Worm (Caenorhabditis elegans) whole organism, young adult: ENCODE data around the gene T22D1.17.

Experiments
- B0261.1 ChIP-seq: sonication (generic microtip); optimal IDR thresholded peaks from 2 replicates; lab custom pipeline; 2016; ENCODE audit warnings: mild to moderate bottlenecking, missing genetic modification characterization, moderate library complexity, missing compliant biosample characterization
- F39B2.1 ChIP-seq: fragments of 200-800 bp; sonication (Bioruptor generic); IDR thresholded peaks from 2 replicates; pipeline ENCODE4 v1.3.6; 2022; ENCODE audit warnings: missing genetic modification reagents, missing genetic modification characterization, missing compliant biosample characterization
- F52B5.7 ChIP-seq: sonication (generic microtip); optimal IDR thresholded peaks from 2 replicates; lab custom pipeline; 2016; ENCODE audit warnings: mild to moderate bottlenecking, missing genetic modification characterization, missing compliant biosample characterization
- F55B11.4 ChIP-seq: sonication (generic microtip); optimal IDR thresholded peaks from 2 replicates; lab custom pipeline; 2016; ENCODE audit warnings: missing compliant biosample characterization, missing genetic modification characterization, borderline replicate concordance; ENCODE audit not compliant: insufficient read depth
- F57C9.4 ChIP-seq: sonication (generic microtip); optimal IDR thresholded peaks from 2 replicates; lab custom pipeline; 2017; ENCODE audit warnings: mild to moderate bottlenecking, missing genetic modification characterization, missing compliant biosample characterization
- K11D2.4 ChIP-seq: fragments of 200-800 bp; sonication (Bioruptor generic); IDR thresholded peaks from 2 replicates; pipeline ENCODE4 v1.3.6; 2022; ENCODE audit warnings: missing genetic modification reagents, missing genetic modification characterization, missing compliant biosample characterization
- T26A5.8 ChIP-seq: sonication (generic microtip); optimal IDR thresholded peaks from 2 replicates; lab custom pipeline; 2016; ENCODE audit warnings: missing genetic modification characterization, missing compliant biosample characterization
- Y79H2A.3 ChIP-seq: fragments of 200-800 bp; sonication (Bioruptor generic); conservative IDR thresholded peaks from 2 replicates; pipeline ENCODE4 v1.3.6; 2022; ENCODE audit warnings: missing genetic modification reagents, missing genetic modification characterization, missing compliant biosample characterization
- bed-2 ChIP-seq: fragments of 200-800 bp; sonication (Bioruptor generic); IDR thresholded peaks from 2 replicates; pipeline ENCODE4 v1.3.6; 2022; ENCODE audit warnings: missing genetic modification reagents, missing genetic modification characterization, missing compliant biosample characterization
- cebp-1 ChIP-seq, 2 experiments: fragments of 200-800 bp in 1 of 2; sonication (Bioruptor generic) in 1 of 2; sonication (generic microtip) in 1 of 2; IDR thresholded peaks in 1 of 2; optimal IDR thresholded peaks in 1 of 2; 2 replicates each; pipeline versions ENCODE4 v1.3.6 to Lab custom; 2017 to 2022; ENCODE audit warnings: missing compliant biosample characterization in 2 of 2, missing genetic modification characterization in 2 of 2, mild to moderate bottlenecking in 1 of 2, missing genetic modification reagents in 1 of 2, moderate library complexity in 1 of 2
- ceh-58 ChIP-seq: fragments of 200-800 bp; sonication (Bioruptor generic); IDR thresholded peaks from 2 replicates; pipeline ENCODE4 v1.3.6; 2022; ENCODE audit warnings: missing genetic modification characterization, missing compliant biosample characterization
- efl-1 ChIP-seq: fragments of 150-350 bp; optimal IDR thresholded peaks from 2 replicates; lab custom pipeline; 2014; ENCODE audit warnings: missing biosample characterization, missing genetic modification reagents, missing genetic modification characterization
- egl-18 ChIP-seq: fragments of 200-800 bp; sonication (Bioruptor generic); IDR thresholded peaks from 2 replicates; pipeline ENCODE4 v1.3.6; 2022; ENCODE audit warnings: missing genetic modification reagents, missing genetic modification characterization, missing compliant biosample characterization
- him-1 ChIP-seq: sonication (generic microtip); optimal IDR thresholded peaks from 2 replicates; lab custom pipeline; 2016; ENCODE audit warnings: missing genotype, missing genetic modification reagents, missing genetic modification characterization, missing compliant biosample characterization
- hlh-12 ChIP-seq: sonication (generic microtip); optimal IDR thresholded peaks from 2 replicates; lab custom pipeline; 2016; ENCODE audit warnings: missing genetic modification characterization, missing compliant biosample characterization
- hlh-26 ChIP-seq: fragments of 200-800 bp; sonication (Bioruptor generic); conservative IDR thresholded peaks from 2 replicates; pipeline ENCODE4 v1.3.6; 2022; ENCODE audit warnings: missing genetic modification reagents, missing genetic modification characterization, missing compliant biosample characterization
- let-526 ChIP-seq: fragments of 200-800 bp; sonication (Bioruptor generic); IDR thresholded peaks from 2 replicates; pipeline ENCODE4 v1.3.6; 2022; ENCODE audit warnings: missing genetic modification reagents, missing genetic modification characterization, missing compliant biosample characterization
- let-607 ChIP-seq, 2 experiments: fragments of 200-800 bp in 1 of 2; sonication (Bioruptor generic) in 1 of 2; sonication (generic microtip) in 1 of 2; optimal IDR thresholded peaks; 2 replicates each; lab custom pipeline; 2016 to 2018; ENCODE audit warnings: mild to moderate bottlenecking in 2 of 2, missing compliant biosample characterization in 2 of 2, missing genetic modification characterization in 2 of 2, moderate library complexity in 2 of 2, missing genotype in 1 of 2
- lin-54 ChIP-seq: fragments of 200-800 bp; sonication (Bioruptor generic); optimal IDR thresholded peaks from 2 replicates; lab custom pipeline; 2018; ENCODE audit warnings: mild to moderate bottlenecking, missing genetic modification characterization, missing compliant biosample characterization
- madf-10 ChIP-seq: sonication (generic microtip); optimal IDR thresholded peaks from 2 replicates; lab custom pipeline; 2016; ENCODE audit warnings: mild to moderate bottlenecking, missing genetic modification characterization, missing compliant biosample characterization
- madf-6 ChIP-seq: fragments of 200-800 bp; sonication (Bioruptor generic); IDR thresholded peaks from 2 replicates; pipeline ENCODE4 v1.3.6; 2022; ENCODE audit warnings: missing genetic modification reagents, missing genetic modification characterization, missing compliant biosample characterization
- mxl-1 ChIP-seq: sonication (generic microtip); optimal IDR thresholded peaks from 2 replicates; lab custom pipeline; 2016; ENCODE audit warnings: missing genetic modification characterization, missing compliant biosample characterization
- nfyb-1 ChIP-seq: fragments of 200-800 bp; sonication (Bioruptor generic); IDR thresholded peaks from 2 replicates; pipeline ENCODE4 v1.3.6; 2022; ENCODE audit warnings: missing genetic modification reagents, missing genetic modification characterization, missing compliant biosample characterization
- pbrm-1 ChIP-seq: fragments of 200-800 bp; sonication (Bioruptor generic); IDR thresholded peaks from 2 replicates; pipeline ENCODE4 v1.3.6; 2022; ENCODE audit warnings: missing genetic modification reagents, missing genetic modification characterization, missing compliant biosample characterization
- pha-4 ChIP-seq: fragments of 150-350 bp; sonication (generic microtip); optimal IDR thresholded peaks from 2 replicates; lab custom pipeline; 2014; ENCODE audit warnings: missing biosample characterization, missing genetic modification reagents, missing genetic modification characterization
- rec-8 ChIP-seq, 2 experiments: sonication (generic microtip); optimal IDR thresholded peaks; 2 replicates each; lab custom pipeline; 2016; ENCODE audit warnings: mild to moderate bottlenecking in 2 of 2, missing genetic modification characterization in 2 of 2, missing genetic modification reagents in 2 of 2, missing genotype in 2 of 2, missing biosample characterization in 1 of 2, missing compliant biosample characterization in 1 of 2, moderate library complexity in 1 of 2
- repo-1 ChIP-seq: sonication (generic microtip); optimal IDR thresholded peaks from 2 replicates; lab custom pipeline; 2017; ENCODE audit warnings: mild to moderate bottlenecking, missing genetic modification characterization, missing compliant biosample characterization
- rpc-1 ChIP-seq, 2 experiments: fragments of 150-350 bp in 1 of 2; sonication (generic microtip) in 1 of 2; optimal IDR thresholded peaks; 2 replicates each; lab custom pipeline; 2014 to 2018; ENCODE audit warnings: missing biosample characterization in 1 of 2, missing genetic modification characterization in 1 of 2, missing genetic modification reagents in 1 of 2, missing genotype in 1 of 2
- sea-2 ChIP-seq: fragments of 200-800 bp; sonication (Bioruptor generic); IDR thresholded peaks from 2 replicates; pipeline ENCODE4 v1.3.6; 2022; ENCODE audit warnings: missing genetic modification characterization, missing compliant biosample characterization
- snpc-3.4 ChIP-seq: sonication (generic microtip); optimal IDR thresholded peaks from 2 replicates; lab custom pipeline; 2017; ENCODE audit warnings: missing genetic modification characterization, mild to moderate bottlenecking, missing compliant biosample characterization, antibody characterized with exemption, moderate library complexity, missing genotype, missing genetic modification reagents
- sptf-2 ChIP-seq: fragments of 200-800 bp; sonication (Bioruptor generic); optimal IDR thresholded peaks from 2 replicates; lab custom pipeline; 2018; ENCODE audit warnings: mild to moderate bottlenecking, missing genetic modification characterization, missing compliant biosample characterization
- tbp1 ChIP-seq: fragments of 200-800 bp; sonication (Bioruptor generic); optimal IDR thresholded peaks from 2 replicates; lab custom pipeline; 2018; ENCODE audit warnings: mild to moderate bottlenecking, missing genetic modification characterization, missing compliant biosample characterization
- tbx-9 ChIP-seq: sonication (generic microtip); optimal IDR thresholded peaks from 2 replicates; lab custom pipeline; 2016; ENCODE audit warnings: borderline replicate concordance, missing genetic modification characterization, inconsistent platforms, missing compliant biosample characterization
- zfh-2 ChIP-seq: fragments of 200-800 bp; sonication (Bioruptor generic); conservative IDR thresholded peaks from 2 replicates; pipeline ENCODE4 v1.3.6; 2022; ENCODE audit warnings: missing genetic modification reagents, missing genetic modification characterization, missing compliant biosample characterization
- ztf-22 ChIP-seq: fragments of 200-800 bp; sonication (Bioruptor generic); optimal IDR thresholded peaks from 2 replicates; lab custom pipeline; 2018; ENCODE audit warnings: mild to moderate bottlenecking, missing genetic modification characterization, moderate library complexity, missing compliant biosample characterization
- ztf-25 ChIP-seq: fragments of 200-800 bp; sonication (Bioruptor generic); IDR thresholded peaks from 2 replicates; pipeline ENCODE4 v1.3.6; 2022; ENCODE audit warnings: missing genetic modification reagents, missing genetic modification characterization, missing compliant biosample characterization
- ztf-6 ChIP-seq: fragments of 200-800 bp; sonication (Bioruptor generic); IDR thresholded peaks from 2 replicates; pipeline ENCODE4 v1.3.6; 2022; ENCODE audit warnings: missing genetic modification reagents, missing genetic modification characterization, missing compliant biosample characterization

T22D1.17 gene

DNA sequence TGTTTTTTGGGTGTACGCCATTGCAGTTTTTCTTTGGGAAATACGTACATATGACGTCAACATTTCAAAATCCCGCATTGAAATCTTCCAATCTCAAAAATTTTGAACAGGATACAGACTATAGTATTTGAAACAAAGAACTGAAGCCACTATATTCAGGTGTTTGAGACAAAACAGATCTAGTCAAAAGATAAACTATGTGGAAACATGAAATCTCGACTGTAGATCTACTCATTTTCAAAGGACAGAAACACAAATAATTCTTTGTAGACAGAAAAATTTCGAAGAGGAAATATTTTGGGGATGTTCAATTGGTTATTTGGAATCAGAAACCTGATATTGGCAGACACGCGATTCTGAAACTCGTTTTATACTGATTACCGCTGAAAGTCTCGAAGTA is 19.7 kb downstream of the T22D1.17 start:
- TF ChIP-seq ztf-22: no peak
- TF ChIP-seq bed-2 (GFP tag; lab: Robert Waterston, UW): no peak
- TF ChIP-seq ztf-6 (GFP tag; lab: Robert Waterston, UW): no peak
- no peak for TF ChIP-seq hlh-26
- TF ChIP-seq B0261.1 (tag; lab: Kevin White, UChicago): no peak
- no peak for TF ChIP-seq F57C9.4
- TF ChIP-seq, all 124 proteins: peak for 0

ce11 chrIV:6928417-6928816 is 22.6 kb downstream of the T22D1.17 start, which contains the start of gene cest-6:
Gene cest-6, minus strand, starts transcription at chrIV:6928517.
- no peak for TF ChIP-seq F39B2.1 (GFP tag; lab: Robert Waterston, UW)
- TF ChIP-seq tbx-9 (tag; lab: Kevin White, UChicago): no peak
- no peak for TF ChIP-seq repo-1 (tag; lab: Kevin White, UChicago)
- no peak for TF ChIP-seq snpc-3.4
- no peak for TF ChIP-seq K11D2.4 (GFP tag; lab: Robert Waterston, UW)
- TF ChIP-seq hlh-12 (tag; lab: Kevin White, UChicago): no peak
- no peak for TF ChIP-seq efl-1 (GFP tag; lab: Kevin White, UChicago)
- TF ChIP-seq T26A5.8 (tag; lab: Kevin White, UChicago): no peak
- no peak for TF ChIP-seq rpc-1 (optimal IDR thresholded peaks at IDR 0.05; lab: Kevin White, UChicago)
- no peak for TF ChIP-seq rpc-1 (tag; optimal IDR thresholded peaks at IDR 0.05; lab: Kevin White, UChicago)
- TF ChIP-seq him-1: no peak

DNA sequence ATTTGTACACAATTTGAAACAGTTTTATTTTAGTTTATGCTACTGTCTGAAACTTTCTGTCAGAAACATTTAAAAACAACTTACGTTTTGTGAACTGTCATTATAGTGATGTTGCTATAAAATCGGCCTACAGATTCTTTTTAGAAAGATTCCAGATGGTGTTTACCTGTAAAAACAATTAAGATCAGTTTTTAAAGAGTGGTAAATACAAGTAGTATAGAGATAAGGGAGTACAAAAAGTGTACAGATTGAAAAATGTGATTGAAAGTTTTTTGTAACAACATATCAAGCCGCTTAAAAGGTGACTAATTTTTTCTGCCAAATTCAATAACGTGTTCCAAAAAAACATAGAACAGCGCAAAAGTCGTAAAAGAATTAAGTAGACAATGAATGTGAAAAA is 31.8 kb downstream of the T22D1.17 start, which contains the start of gene npr-12:
Gene npr-12 (minus strand): TSS at position 101 of the 400 bp plus-strand sequence.
- TF ChIP-seq nfyb-1 (no peak), sptf-2 (GFP tag; lab: Kevin White, UChicago) (no peak), mxl-1 (tag; lab: Kevin White, UChicago) (no peak), zfh-2 (GFP tag; lab: Robert Waterston, UW) (no peak), cebp-1 (GFP tag; IDR thresholded peaks at IDR 0.05; lab: Robert Waterston, UW) (no peak), cebp-1 (tag; optimal IDR thresholded peaks at IDR 0.05; lab: Kevin White, UChicago) (no peak), lin-54 (GFP tag; lab: Kevin White, UChicago) (no peak), F55B11.4 (tag; lab: Kevin White, UChicago) (no peak), F52B5.7 (tag; lab: Kevin White, UChicago) (no peak), madf-6 (GFP tag; lab: Robert Waterston, UW) (no peak), egl-18 (GFP tag; lab: Robert Waterston, UW) (no peak), hlh-12 (tag; lab: Kevin White, UChicago) (no peak), Y79H2A.3 (no peak)

- TF ChIP-seq let-526 (GFP tag; lab: Robert Waterston, UW) (no peak), rec-8 (tag; optimal IDR thresholded peaks at IDR 0.05; lab: Kevin White, UChicago) (no peak), ztf-25 (no peak), pha-4 (tag; lab: Kevin White, UChicago) (no peak), sea-2 (GFP tag; lab: Robert Waterston, UW) (no peak), ceh-58 (GFP tag; lab: Robert Waterston, UW) (no peak), let-607 (tag; optimal IDR thresholded peaks at IDR 0.05; lab: Kevin White, UChicago) (no peak), F52B5.7 (tag; lab: Kevin White, UChicago) (no peak), tbp1 (no peak), madf-10 (no peak), pbrm-1 (GFP tag; lab: Robert Waterston, UW) (no peak)
Measured at ce11 chrIV:6941101-6941500, 35.3 kb downstream of the T22D1.17 start.
